Fruit fly (Drosophila melanogaster) whole organism, embryonic: ENCODE measurements around the gene CG5853.

Experiments
- CG10543 ChIP-seq: fragments of 200-800 bp; sonication (Bioruptor generic); optimal IDR thresholded peaks from 3 replicates; lab custom pipeline; 2017; ENCODE audit warnings: missing biosample characterization, mild to moderate bottlenecking, missing genetic modification characterization, moderate library complexity
- CG11560 ChIP-seq: fragments of 200-800 bp; sonication (Bioruptor generic); IDR thresholded peaks from 3 replicates; pipeline ENCODE4 v1.3.6; 2022; ENCODE audit warnings: missing biosample characterization, missing genetic modification characterization
- CG12104 ChIP-seq: fragments of 200-800 bp; sonication (Bioruptor generic); optimal IDR thresholded peaks from 3 replicates; lab custom pipeline; 2016; ENCODE audit warnings: missing biosample characterization, missing genetic modification characterization
- CG12155 ChIP-seq: fragments of 200-800 bp; sonication (Bioruptor generic); optimal IDR thresholded peaks from 3 replicates; lab custom pipeline; 2016; ENCODE audit warnings: missing biosample characterization, missing genetic modification characterization
- CG12236 ChIP-seq: fragments of 200-800 bp; sonication (Bioruptor generic); optimal IDR thresholded peaks from 2 replicates; lab custom pipeline; 2016; ENCODE audit warnings: missing biosample characterization, missing genetic modification characterization
- CG12769 ChIP-seq: fragments of 200-800 bp; sonication (Bioruptor generic); optimal IDR thresholded peaks from 2 replicates; lab custom pipeline; 2019; ENCODE audit warnings: missing biosample characterization, mild to moderate bottlenecking, missing genetic modification characterization, moderate library complexity
- CG12942 ChIP-seq: fragments of 200-800 bp; sonication (Bioruptor generic); optimal IDR thresholded peaks from 3 replicates; lab custom pipeline; 2016; ENCODE audit warnings: missing biosample characterization, missing genetic modification characterization
- CG1603 ChIP-seq: fragments of 200-800 bp; sonication (Bioruptor generic); optimal IDR thresholded peaks from 2 replicates; lab custom pipeline; 2019; ENCODE audit warnings: missing biosample characterization, mild to moderate bottlenecking, missing genetic modification characterization, moderate library complexity
- CG16779 ChIP-seq: fragments of 200-800 bp; sonication (Bioruptor generic); IDR thresholded peaks from 2 replicates; pipeline ENCODE4 v1.3.6; 2022; ENCODE audit warnings: missing biosample characterization, missing genetic modification characterization
- CG17385 ChIP-seq: fragments of 200-800 bp; sonication (Bioruptor generic); optimal IDR thresholded peaks from 3 replicates; lab custom pipeline; 2018; ENCODE audit warnings: missing biosample characterization, mild to moderate bottlenecking, missing genetic modification characterization
- CG18599 ChIP-seq: fragments of 200-800 bp; sonication (Bioruptor generic); optimal IDR thresholded peaks from 3 replicates; lab custom pipeline; 2017; ENCODE audit warnings: missing biosample characterization, missing genetic modification characterization, mild to moderate bottlenecking, moderate library complexity, missing genetic modification reagents
- CG2678 ChIP-seq: fragments of 200-800 bp; sonication (Bioruptor generic); optimal IDR thresholded peaks from 3 replicates; lab custom pipeline; 2019; ENCODE audit warnings: missing biosample characterization, mild to moderate bottlenecking, missing genetic modification characterization, moderate library complexity
- CG30431 ChIP-seq: fragments of 200-800 bp; sonication (Bioruptor generic); optimal IDR thresholded peaks from 2 replicates; lab custom pipeline; 2017; ENCODE audit warnings: missing biosample characterization, missing genetic modification characterization
- CG3281 ChIP-seq: fragments of 200-800 bp; sonication (Bioruptor generic); optimal IDR thresholded peaks from 3 replicates; lab custom pipeline; 2017; ENCODE audit warnings: missing biosample characterization, mild to moderate bottlenecking, missing genetic modification characterization
- CG3995 ChIP-seq: fragments of 200-800 bp; sonication (Bioruptor generic); optimal IDR thresholded peaks from 3 replicates; lab custom pipeline; 2016; ENCODE audit warnings: missing biosample characterization, missing genetic modification characterization
- CG42726 ChIP-seq: fragments of 200-800 bp; sonication (Bioruptor generic); IDR thresholded peaks from 2 replicates; pipeline ENCODE4 v1.3.6; 2022; ENCODE audit warnings: missing biosample characterization, missing genetic modification characterization; ENCODE audit not compliant: partially characterized antibody
- CG4617 ChIP-seq: fragments of 200-800 bp; sonication (Bioruptor generic); optimal IDR thresholded peaks from 3 replicates; lab custom pipeline; 2016; ENCODE audit warnings: missing biosample characterization, missing genetic modification characterization, borderline replicate concordance
- CG6683 ChIP-seq: fragments of 200-800 bp; sonication (Bioruptor generic); optimal IDR thresholded peaks from 2 replicates; lab custom pipeline; 2017; ENCODE audit warnings: missing biosample characterization, mild to moderate bottlenecking, missing genetic modification characterization, missing genetic modification reagents
- CG8089 ChIP-seq: fragments of 200-800 bp; sonication (Bioruptor generic); optimal IDR thresholded peaks from 3 replicates; lab custom pipeline; 2016; ENCODE audit warnings: missing biosample characterization, missing genetic modification characterization
- CG8290 ChIP-seq, 3 experiments: fragments of 200-800 bp; sonication (Bioruptor generic); optimal IDR thresholded peaks; 2 replicates each; lab custom pipeline; 2016 to 2019; ENCODE audit warnings: missing biosample characterization in 3 of 3, missing genetic modification characterization in 3 of 3, mild to moderate bottlenecking in 2 of 3, moderate library complexity in 1 of 3
- CG9797 ChIP-seq: fragments of 200-800 bp; sonication (Bioruptor generic); optimal IDR thresholded peaks from 3 replicates; lab custom pipeline; 2018; ENCODE audit warnings: missing biosample characterization, mild to moderate bottlenecking, missing genetic modification characterization
- CG9876 ChIP-seq: fragments of 200-800 bp; sonication (Bioruptor generic); optimal IDR thresholded peaks from 2 replicates; lab custom pipeline; 2016; ENCODE audit warnings: missing biosample characterization, missing genetic modification characterization
- D19A ChIP-seq: fragments of 200-800 bp; optimal IDR thresholded peaks from 3 replicates; lab custom pipeline; 2019; ENCODE audit warnings: missing biosample characterization, mild to moderate bottlenecking, missing genetic modification characterization, moderate library complexity
- Deaf1 ChIP-seq: fragments of 200-800 bp; optimal IDR thresholded peaks from 3 replicates; lab custom pipeline; 2019; ENCODE audit warnings: missing biosample characterization, mild to moderate bottlenecking, missing genetic modification characterization, moderate library complexity
- Fer1 ChIP-seq: fragments of 200-800 bp; sonication (Bioruptor generic); optimal IDR thresholded peaks from 2 replicates; lab custom pipeline; 2017; ENCODE audit warnings: missing biosample characterization, mild to moderate bottlenecking, missing genetic modification characterization
- Fer3 ChIP-seq: fragments of 200-800 bp; sonication (Bioruptor generic); optimal IDR thresholded peaks from 2 replicates; lab custom pipeline; 2018; ENCODE audit warnings: missing biosample characterization, mild to moderate bottlenecking, missing genetic modification characterization, moderate library complexity
- HmgZ ChIP-seq: fragments of 200-800 bp; sonication (Bioruptor generic); optimal IDR thresholded peaks from 2 replicates; lab custom pipeline; 2018; ENCODE audit warnings: missing biosample characterization, mild to moderate bottlenecking, missing genetic modification characterization
- Hmr ChIP-seq: fragments of 200-800 bp; sonication (Bioruptor generic); optimal IDR thresholded peaks from 3 replicates; lab custom pipeline; 2017; ENCODE audit warnings: mild to moderate bottlenecking, missing biosample characterization, missing genetic modification reagents, missing genetic modification characterization
- Hsf ChIP-seq: fragments of 200-800 bp; sonication (Bioruptor generic); optimal IDR thresholded peaks from 3 replicates; lab custom pipeline; 2016; ENCODE audit warnings: missing biosample characterization, missing genetic modification characterization
- NC2β ChIP-seq: fragments of 200-800 bp; sonication (Bioruptor generic); optimal IDR thresholded peaks from 2 replicates; lab custom pipeline; 2016; ENCODE audit warnings: missing biosample characterization, missing genetic modification characterization
- PHDP ChIP-seq: fragments of 200-800 bp; sonication (Bioruptor generic); optimal IDR thresholded peaks from 3 replicates; lab custom pipeline; 2018; ENCODE audit warnings: missing biosample characterization, mild to moderate bottlenecking, missing genetic modification characterization, moderate library complexity
- Pdp1 ChIP-seq, 2 experiments: fragments of 200-800 bp; sonication (Bioruptor generic); optimal IDR thresholded peaks; 3 replicates each; lab custom pipeline; 2016; ENCODE audit warnings: missing biosample characterization in 2 of 2, missing genetic modification characterization in 2 of 2, mild to moderate bottlenecking in 1 of 2, moderate library complexity in 1 of 2
- Rfx ChIP-seq: fragments of 200-800 bp; sonication (Bioruptor generic); IDR thresholded peaks from 2 replicates; pipeline ENCODE4 v1.3.6; 2022; ENCODE audit warnings: missing biosample characterization, missing genetic modification characterization
- Scr ChIP-seq: fragments of 200-800 bp; sonication (Bioruptor generic); IDR thresholded peaks from 2 replicates; pipeline ENCODE4 v1.3.6; 2022; ENCODE audit warnings: missing biosample characterization, missing genetic modification characterization; ENCODE audit not compliant: partially characterized antibody
- Spps ChIP-seq: fragments of 200-800 bp; sonication (Bioruptor generic); optimal IDR thresholded peaks from 2 replicates; lab custom pipeline; 2018; ENCODE audit warnings: missing biosample characterization, mild to moderate bottlenecking, missing genetic modification characterization
- Vsx1 ChIP-seq: fragments of 200-800 bp; sonication (Bioruptor generic); optimal IDR thresholded peaks from 2 replicates; lab custom pipeline; 2017; ENCODE audit warnings: missing biosample characterization, mild to moderate bottlenecking, missing genetic modification characterization, missing genetic modification reagents
- caup ChIP-seq: fragments of 200-800 bp; sonication (Bioruptor generic); optimal IDR thresholded peaks from 3 replicates; lab custom pipeline; 2017; ENCODE audit warnings: missing biosample characterization, mild to moderate bottlenecking, missing genetic modification characterization, moderate library complexity; ENCODE audit not compliant: severe bottlenecking
- crol ChIP-seq: fragments of 200-800 bp; sonication (Bioruptor generic); IDR thresholded peaks from 2 replicates; pipeline ENCODE4 v1.3.6; 2022; ENCODE audit warnings: missing biosample characterization, missing genetic modification characterization
- exex ChIP-seq: fragments of 200-800 bp; sonication (Bioruptor generic); optimal IDR thresholded peaks from 4 replicates; lab custom pipeline; 2018; ENCODE audit warnings: missing biosample characterization, mild to moderate bottlenecking, missing genetic modification characterization, moderate library complexity
- fd102C ChIP-seq: fragments of 200-800 bp; sonication (Bioruptor generic); optimal IDR thresholded peaks from 2 replicates; lab custom pipeline; 2018; ENCODE audit warnings: missing biosample characterization, mild to moderate bottlenecking, missing genetic modification characterization, moderate library complexity
- her ChIP-seq: fragments of 200-800 bp; sonication (Bioruptor generic); optimal IDR thresholded peaks from 2 replicates; lab custom pipeline; 2016; ENCODE audit warnings: missing biosample characterization, missing genetic modification characterization
- kay ChIP-seq: fragments of 200-800 bp; sonication (Bioruptor generic); optimal IDR thresholded peaks from 2 replicates; lab custom pipeline; 2016; ENCODE audit warnings: missing biosample characterization, missing genetic modification characterization
- maf-S ChIP-seq: fragments of 200-800 bp; sonication (Bioruptor generic); optimal IDR thresholded peaks from 2 replicates; lab custom pipeline; 2016; ENCODE audit warnings: missing biosample characterization, missing genetic modification characterization
- rib ChIP-seq: fragments of 200-800 bp; sonication (Bioruptor generic); IDR thresholded peaks from 2 replicates; pipeline ENCODE4 v1.3.6; 2022; ENCODE audit warnings: missing biosample characterization, missing genetic modification characterization
- row ChIP-seq: fragments of 200-800 bp; sonication (Bioruptor generic); IDR thresholded peaks from 3 replicates; pipeline ENCODE4 v1.3.6; 2022; ENCODE audit warnings: missing biosample characterization, missing genetic modification characterization
- schlank ChIP-seq: fragments of 200-800 bp; sonication (Bioruptor generic); optimal IDR thresholded peaks from 2 replicates; lab custom pipeline; 2018; ENCODE audit warnings: missing biosample characterization, mild to moderate bottlenecking, missing genetic modification characterization
- sd ChIP-seq: fragments of 200-800 bp; sonication (Bioruptor generic); optimal IDR thresholded peaks from 3 replicates; lab custom pipeline; 2018; ENCODE audit warnings: missing biosample characterization, mild to moderate bottlenecking, missing genetic modification characterization, moderate library complexity
- sob ChIP-seq: fragments of 200-800 bp; sonication (Bioruptor generic); IDR thresholded peaks from 2 replicates; pipeline ENCODE4 v1.3.6; 2022; ENCODE audit warnings: missing biosample characterization, missing genetic modification characterization
- sug ChIP-seq: fragments of 200-800 bp; optimal IDR thresholded peaks from 2 replicates; lab custom pipeline; 2019; ENCODE audit warnings: missing biosample characterization, mild to moderate bottlenecking, missing genetic modification characterization, moderate library complexity
- wor ChIP-seq: fragments of 200-800 bp; sonication (Bioruptor generic); IDR thresholded peaks from 2 replicates; pipeline ENCODE4 v1.3.6; 2022; ENCODE audit warnings: missing biosample characterization, missing genetic modification characterization

CG5853 gene

DNA sequence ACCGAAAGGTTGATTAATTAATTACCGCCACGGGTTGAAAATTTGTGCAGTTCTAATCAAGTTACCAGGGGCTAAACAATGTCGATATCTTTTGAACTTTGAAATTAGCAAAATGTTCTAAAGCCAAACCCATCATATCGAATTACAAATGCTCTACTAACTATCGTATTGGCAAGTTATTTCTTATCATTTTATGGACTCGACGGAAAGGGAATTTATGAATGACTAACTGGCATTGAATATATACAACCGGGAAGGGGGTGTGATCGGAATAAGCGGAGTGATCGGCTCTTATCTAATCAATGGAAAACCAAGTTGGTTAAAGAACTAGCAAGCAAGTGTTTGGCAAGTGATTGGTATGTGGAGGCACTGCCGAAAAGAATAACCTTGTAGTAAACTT, 3.9 kb downstream of the CG5853 start (continued):
- TF ChIP-seq CG1603: peak; percentile 22
- TF ChIP-seq CG4617: no peak
- peak; percentile 3 for TF ChIP-seq maf-S (GFP tag; lab: Kevin White, UChicago)
- peak; percentile 65 for TF ChIP-seq caup
- peak in 1 of 2 experiments; percentile 32 for TF ChIP-seq Pdp1 (GFP tag; optimal IDR thresholded peaks at IDR 0.05; lab: Kevin White, UChicago)
- TF ChIP-seq CG17385 (GFP tag; lab: Kevin White, UChicago): peak; percentile 4
- peak; percentile 10 for TF ChIP-seq CG12155
- peak; percentile 97 for TF ChIP-seq exex
- no peak for TF ChIP-seq CG9797
- peak; percentile 73 for TF ChIP-seq rib (GFP tag; lab: Robert Waterston, UW)
- TF ChIP-seq CG2678 (tag; lab: Kevin White, UChicago): peak; percentile 42
- no peak for TF ChIP-seq CG12104
- peak; percentile 57 for TF ChIP-seq HmgZ
- TF ChIP-seq CG12769: peak; percentile 72
- TF ChIP-seq Hsf: no peak
- TF ChIP-seq wor: no peak
- TF ChIP-seq CG8290 (GFP tag; optimal IDR thresholded peaks at IDR 0.05; lab: Kevin White, UChicago): no peak
- peak in 1 of 2 experiments; percentile 85 for TF ChIP-seq CG8290 (tag; optimal IDR thresholded peaks at IDR 0.05; lab: Kevin White, UChicago)
- peak; percentile 39 for TF ChIP-seq Deaf1 (tag; lab: Kevin White, UChicago)
- peak; percentile 75 for TF ChIP-seq sug (tag; lab: Kevin White, UChicago)
- no peak for TF ChIP-seq CG8089 (GFP tag; lab: Kevin White, UChicago)
- no peak for TF ChIP-seq Spps (tag; lab: Kevin White, UChicago)
- peak; percentile 3 for TF ChIP-seq PHDP (tag; lab: Kevin White, UChicago)
- TF ChIP-seq her (GFP tag; lab: Kevin White, UChicago): peak; percentile 18
- no peak for TF ChIP-seq CG11560 (tag; lab: Robert Waterston, UW)
- no peak for TF ChIP-seq fd102C (GFP tag; lab: Kevin White, UChicago)
- TF ChIP-seq CG10543 (GFP tag; lab: Kevin White, UChicago): peak; percentile 52
- TF ChIP-seq CG30431 (GFP tag; lab: Kevin White, UChicago): no peak
- TF ChIP-seq sd (tag; lab: Kevin White, UChicago): peak; percentile 92
- TF ChIP-seq CG16779 (GFP tag; lab: Robert Waterston, UW): no peak
- TF ChIP-seq Vsx1: no peak
- peak; percentile 2 for TF ChIP-seq CG3281 (GFP tag; lab: Kevin White, UChicago)
- TF ChIP-seq sob (GFP tag; lab: Robert Waterston, UW): 0 out of 2 replicates have a peak, but pooled peaks have one; percentile 16
- peak; percentile 35; the same call in 1 of the 2 replicates for TF ChIP-seq crol (GFP tag; lab: Robert Waterston, UW)
- peak; percentile 69 for TF ChIP-seq Rfx
- TF ChIP-seq Hmr (GFP tag; lab: Kevin White, UChicago): peak; percentile 34
- TF ChIP-seq row (GFP tag; lab: Robert Waterston, UW): peak; percentile 76
- peak; percentile 48 for TF ChIP-seq Fer3 (tag; lab: Kevin White, UChicago)
- no peak for TF ChIP-seq CG12942 (GFP tag; lab: Kevin White, UChicago)
- no peak for TF ChIP-seq CG42726 (GFP tag; lab: Robert Waterston, UW)
- TF ChIP-seq Fer1 (GFP tag; lab: Kevin White, UChicago): peak; percentile 32
- TF ChIP-seq kay: peak; percentile 56
- TF ChIP-seq CG6683 (GFP tag; lab: Kevin White, UChicago): no peak
- TF ChIP-seq CG18599 (GFP tag; lab: Kevin White, UChicago): peak; percentile 67
- TF ChIP-seq NC2β: no peak
- no peak for TF ChIP-seq Scr (GFP tag; lab: Robert Waterston, UW)
- TF ChIP-seq CG9876: no peak
- TF ChIP-seq schlank (tag; lab: Kevin White, UChicago): peak; percentile 48
- TF ChIP-seq D19A (tag; lab: Kevin White, UChicago): peak; percentile 96
- TF ChIP-seq CG3995 (GFP tag; lab: Kevin White, UChicago): no peak
- no peak for TF ChIP-seq CG12236 (GFP tag; lab: Kevin White, UChicago)
